Fruit fly (Drosophila melanogaster) whole organism, embryonic: ENCODE measurements around the gene Cwc25.

ENCODE experiments used
- Adf1 ChIP-seq: fragments of 200-800 bp; sonication (Bioruptor generic); IDR thresholded peaks from 2 replicates; pipeline ENCODE4 v1.3.6; 2022; ENCODE audit warnings: missing biosample characterization, missing genetic modification characterization
- Atf6 ChIP-seq: fragments of 200-800 bp; sonication (Bioruptor generic); IDR thresholded peaks from 2 replicates; pipeline ENCODE4 v1.3.6; 2022; ENCODE audit warnings: missing biosample characterization, missing genetic modification characterization
- B-H1 ChIP-seq: fragments of 200-800 bp; sonication (Bioruptor generic); IDR thresholded peaks from 3 replicates; pipeline ENCODE4 v1.3.6; 2022; ENCODE audit warnings: missing biosample characterization, missing genetic modification characterization
- Bteb2 ChIP-seq: fragments of 200-800 bp; sonication (Bioruptor generic); optimal IDR thresholded peaks from 2 replicates; lab custom pipeline; 2016; ENCODE audit warnings: missing biosample characterization, missing genetic modification characterization
- CG10147 ChIP-seq: fragments of 200-800 bp; sonication (Bioruptor generic); optimal IDR thresholded peaks from 2 replicates; lab custom pipeline; 2019; ENCODE audit warnings: missing biosample characterization, mild to moderate bottlenecking, missing genetic modification characterization, moderate library complexity
- CG10431 ChIP-seq: fragments of 200-800 bp; sonication (Bioruptor generic); optimal IDR thresholded peaks from 3 replicates; lab custom pipeline; 2018; ENCODE audit warnings: missing biosample characterization, mild to moderate bottlenecking, missing genetic modification characterization
- CG11504 ChIP-seq: fragments of 200-800 bp; sonication (Bioruptor generic); optimal IDR thresholded peaks from 3 replicates; lab custom pipeline; 2019; ENCODE audit warnings: missing biosample characterization, mild to moderate bottlenecking, missing genetic modification characterization, moderate library complexity
- CG11560 ChIP-seq: fragments of 200-800 bp; sonication (Bioruptor generic); IDR thresholded peaks from 3 replicates; pipeline ENCODE4 v1.3.6; 2022; ENCODE audit warnings: missing biosample characterization, missing genetic modification characterization
- CG13287 ChIP-seq: fragments of 200-800 bp; sonication (Bioruptor generic); IDR thresholded peaks from 2 replicates; pipeline ENCODE4 v1.3.6; 2022; ENCODE audit warnings: missing biosample characterization, missing genetic modification characterization; ENCODE audit not compliant: partially characterized antibody
- CG13775 ChIP-seq: fragments of 200-800 bp; sonication (Bioruptor generic); optimal IDR thresholded peaks from 3 replicates; lab custom pipeline; 2017; ENCODE audit warnings: missing biosample characterization, mild to moderate bottlenecking, missing genetic modification characterization
- CG1529 ChIP-seq: fragments of 200-800 bp; sonication (Bioruptor generic); optimal IDR thresholded peaks from 3 replicates; lab custom pipeline; 2018; ENCODE audit warnings: missing biosample characterization, missing genetic modification characterization
- CG15479 ChIP-seq: fragments of 200-800 bp; sonication (Bioruptor generic); optimal IDR thresholded peaks from 3 replicates; lab custom pipeline; 2019; ENCODE audit warnings: missing biosample characterization, mild to moderate bottlenecking, missing genetic modification characterization, moderate library complexity
- CG15696 ChIP-seq: fragments of 200-800 bp; sonication (Bioruptor generic); optimal IDR thresholded peaks from 2 replicates; lab custom pipeline; 2019; ENCODE audit warnings: missing biosample characterization, mild to moderate bottlenecking, missing genetic modification characterization, moderate library complexity
- CG1647 ChIP-seq: fragments of 200-800 bp; sonication (Bioruptor generic); optimal IDR thresholded peaks from 3 replicates; lab custom pipeline; 2016; ENCODE audit warnings: missing biosample characterization, missing genetic modification characterization
- CG16779 ChIP-seq: fragments of 200-800 bp; sonication (Bioruptor generic); IDR thresholded peaks from 2 replicates; pipeline ENCODE4 v1.3.6; 2022; ENCODE audit warnings: missing biosample characterization, missing genetic modification characterization
- CG2202 ChIP-seq: fragments of 200-800 bp; sonication (Bioruptor generic); optimal IDR thresholded peaks from 2 replicates; lab custom pipeline; 2018; ENCODE audit warnings: missing biosample characterization, mild to moderate bottlenecking, missing genetic modification characterization
- CG3163 ChIP-seq: fragments of 200-800 bp; sonication (Bioruptor generic); optimal IDR thresholded peaks from 3 replicates; lab custom pipeline; 2016; ENCODE audit warnings: missing biosample characterization, missing genetic modification characterization
- CG32532 ChIP-seq: fragments of 200-800 bp; sonication (Bioruptor generic); IDR thresholded peaks from 2 replicates; pipeline ENCODE4 v1.3.6; 2022; ENCODE audit warnings: missing biosample characterization, missing genetic modification characterization
- CG3281 ChIP-seq: fragments of 200-800 bp; sonication (Bioruptor generic); optimal IDR thresholded peaks from 3 replicates; lab custom pipeline; 2017; ENCODE audit warnings: missing biosample characterization, mild to moderate bottlenecking, missing genetic modification characterization
- CG4424 ChIP-seq: fragments of 200-800 bp; sonication (Bioruptor generic); optimal IDR thresholded peaks from 3 replicates; lab custom pipeline; 2016; ENCODE audit warnings: missing biosample characterization, missing genetic modification characterization
- CG9876 ChIP-seq: fragments of 200-800 bp; sonication (Bioruptor generic); optimal IDR thresholded peaks from 2 replicates; lab custom pipeline; 2016; ENCODE audit warnings: missing biosample characterization, missing genetic modification characterization
- CG9932 ChIP-seq: fragments of 200-800 bp; sonication (Bioruptor generic); IDR thresholded peaks from 2 replicates; pipeline ENCODE4 v1.3.6; 2022; ENCODE audit warnings: missing biosample characterization, missing genetic modification characterization
- CoRest ChIP-seq: fragments of 200-800 bp; sonication (Bioruptor generic); optimal IDR thresholded peaks from 3 replicates; lab custom pipeline; 2018; ENCODE audit warnings: missing biosample characterization, mild to moderate bottlenecking, missing genetic modification characterization, moderate library complexity
- D19B ChIP-seq: fragments of 200-800 bp; sonication (Bioruptor generic); optimal IDR thresholded peaks from 2 replicates; lab custom pipeline; 2017; ENCODE audit warnings: missing biosample characterization, mild to moderate bottlenecking, missing genetic modification characterization
- Dip2 ChIP-seq: fragments of 200-800 bp; sonication (Bioruptor generic); IDR thresholded peaks from 2 replicates; pipeline ENCODE4 v1.3.6; 2022; ENCODE audit warnings: missing biosample characterization, missing genetic modification characterization
- Doc2 ChIP-seq: fragments of 200-800 bp; sonication (Bioruptor generic); IDR thresholded peaks from 2 replicates; pipeline ENCODE4 v1.3.6; 2022; ENCODE audit warnings: missing biosample characterization, missing genetic modification characterization
- HLH4C ChIP-seq: fragments of 200-800 bp; sonication (Bioruptor generic); IDR thresholded peaks from 3 replicates; pipeline ENCODE4 v1.3.6; 2022; ENCODE audit warnings: missing biosample characterization, missing genetic modification characterization; ENCODE audit not compliant: partially characterized antibody
- Mad ChIP-seq: fragments of 200-800 bp; sonication (Bioruptor generic); optimal IDR thresholded peaks from 2 replicates; lab custom pipeline; 2016; ENCODE audit warnings: missing biosample characterization, missing genetic modification characterization
- NK7.1 ChIP-seq: fragments of 200-800 bp; sonication (Bioruptor generic); optimal IDR thresholded peaks from 3 replicates; lab custom pipeline; 2016; ENCODE audit warnings: missing biosample characterization, missing genetic modification characterization
- Optix ChIP-seq: fragments of 200-800 bp; sonication (Bioruptor generic); IDR thresholded peaks from 3 replicates; pipeline ENCODE4 v1.3.6; 2022; ENCODE audit warnings: missing biosample characterization, missing genetic modification characterization
- PHDP ChIP-seq: fragments of 200-800 bp; sonication (Bioruptor generic); optimal IDR thresholded peaks from 3 replicates; lab custom pipeline; 2018; ENCODE audit warnings: missing biosample characterization, mild to moderate bottlenecking, missing genetic modification characterization, moderate library complexity
- Rfx ChIP-seq: fragments of 200-800 bp; sonication (Bioruptor generic); IDR thresholded peaks from 2 replicates; pipeline ENCODE4 v1.3.6; 2022; ENCODE audit warnings: missing biosample characterization, missing genetic modification characterization
- Rx ChIP-seq: fragments of 200-800 bp; sonication (Bioruptor generic); IDR thresholded peaks from 2 replicates; pipeline ENCODE4 v1.3.6; 2022; ENCODE audit warnings: missing biosample characterization, missing genetic modification characterization
- Stat92E ChIP-seq, 3 experiments: fragments of >200 bp in 2 of 3; fragments of 200-800 bp in 1 of 3; sonication (Bioruptor generic) in 1 of 3; optimal IDR thresholded peaks; 2 replicates each; lab custom pipeline; 2017 to 2019; ENCODE audit warnings: missing biosample characterization in 3 of 3, missing genetic modification characterization in 3 of 3, mild to moderate bottlenecking in 1 of 3, moderate library complexity in 1 of 3
- Tbp ChIP-seq: fragments of >200 bp; optimal IDR thresholded peaks from 2 replicates; lab custom pipeline; 2018; ENCODE audit warnings: missing biosample characterization, missing genetic modification characterization
- Vsx1 ChIP-seq: fragments of 200-800 bp; sonication (Bioruptor generic); optimal IDR thresholded peaks from 2 replicates; lab custom pipeline; 2017; ENCODE audit warnings: missing biosample characterization, mild to moderate bottlenecking, missing genetic modification characterization, missing genetic modification reagents
- ase ChIP-seq: fragments of 200-800 bp; sonication (Bioruptor generic); IDR thresholded peaks from 3 replicates; pipeline ENCODE4 v1.3.6; 2022; ENCODE audit warnings: missing biosample characterization, missing genetic modification characterization
- ash1 ChIP-seq: fragments of 200-800 bp; sonication (Bioruptor generic); optimal IDR thresholded peaks from 2 replicates; lab custom pipeline; 2018; ENCODE audit warnings: missing biosample characterization, mild to moderate bottlenecking, missing genetic modification characterization
- br ChIP-seq: fragments of >200 bp; optimal IDR thresholded peaks from 2 replicates; lab custom pipeline; 2017
- bsh ChIP-seq, 2 experiments: fragments of 200-800 bp; sonication (Bioruptor generic); optimal IDR thresholded peaks; 2 replicates each; lab custom pipeline; 2017 to 2018; ENCODE audit warnings: mild to moderate bottlenecking in 2 of 2, missing biosample characterization in 2 of 2, missing genetic modification characterization in 2 of 2, moderate library complexity in 1 of 2
- dimm ChIP-seq: fragments of 200-800 bp; sonication (Bioruptor generic); IDR thresholded peaks from 2 replicates; pipeline ENCODE4 v1.3.6; 2022; ENCODE audit warnings: missing biosample characterization, missing genetic modification characterization
- fru ChIP-seq: fragments of >200 bp; optimal IDR thresholded peaks from 2 replicates; lab custom pipeline; 2017
- gsb ChIP-seq: fragments of 200-800 bp; sonication (Bioruptor generic); IDR thresholded peaks from 2 replicates; pipeline ENCODE4 v1.3.6; 2022; ENCODE audit warnings: missing biosample characterization, missing genetic modification characterization
- gsb-n ChIP-seq: fragments of 200-800 bp; sonication (Bioruptor generic); optimal IDR thresholded peaks from 3 replicates; lab custom pipeline; 2018; ENCODE audit warnings: missing biosample characterization, mild to moderate bottlenecking, missing genetic modification characterization
- her ChIP-seq: fragments of 200-800 bp; sonication (Bioruptor generic); optimal IDR thresholded peaks from 2 replicates; lab custom pipeline; 2016; ENCODE audit warnings: missing biosample characterization, missing genetic modification characterization
- mirr ChIP-seq: fragments of 200-800 bp; sonication (Bioruptor generic); optimal IDR thresholded peaks from 3 replicates; lab custom pipeline; 2018; ENCODE audit warnings: missing biosample characterization, mild to moderate bottlenecking, missing genetic modification characterization
- phol ChIP-seq: fragments of 200-800 bp; sonication (Bioruptor generic); optimal IDR thresholded peaks from 3 replicates; lab custom pipeline; 2018; ENCODE audit warnings: missing biosample characterization, mild to moderate bottlenecking, missing genetic modification characterization, moderate library complexity
- sens-2 ChIP-seq: fragments of 200-800 bp; sonication (Bioruptor generic); IDR thresholded peaks from 2 replicates; pipeline ENCODE4 v1.3.6; 2022; ENCODE audit warnings: missing biosample characterization, missing genetic modification characterization
- sug ChIP-seq: fragments of 200-800 bp; optimal IDR thresholded peaks from 2 replicates; lab custom pipeline; 2019; ENCODE audit warnings: missing biosample characterization, mild to moderate bottlenecking, missing genetic modification characterization, moderate library complexity
- unpg ChIP-seq: fragments of 200-800 bp; sonication (Bioruptor generic); optimal IDR thresholded peaks from 3 replicates; lab custom pipeline; 2018; ENCODE audit warnings: missing biosample characterization, mild to moderate bottlenecking, missing genetic modification characterization, moderate library complexity
- vnd ChIP-seq: fragments of 200-800 bp; sonication (Bioruptor generic); IDR thresholded peaks from 3 replicates; pipeline ENCODE4 v1.3.6; 2022; ENCODE audit warnings: missing biosample characterization, missing genetic modification characterization; ENCODE audit not compliant: partially characterized antibody

Cwc25 gene

dm6 chr2L:2769476-2770185 is 24.7 kb downstream of the Cwc25 start, which contains the start of the genes colt and HINT1 (continued):
- TF ChIP-seq Stat92E (GFP tag; optimal IDR thresholded peaks at IDR 0.05; lab: Kevin White, UChicago), result peak in 1 of 3 experiments; percentile 25
- no peak for TF ChIP-seq unpg
- TF ChIP-seq CoRest (tag; lab: Kevin White, UChicago), result peak; percentile 47
- TF ChIP-seq NK7.1 (GFP tag; lab: Kevin White, UChicago), result no peak
- TF ChIP-seq CG9876, result no peak
- TF ChIP-seq CG1647 (GFP tag; lab: Kevin White, UChicago), result no peak
- no peak for TF ChIP-seq vnd (GFP tag; lab: Robert Waterston, UW)
- TF ChIP-seq Bteb2 (GFP tag; lab: Kevin White, UChicago), result no peak
- no peak for TF ChIP-seq CG2202 (tag; lab: Kevin White, UChicago)
- TF ChIP-seq mirr (GFP tag; lab: Kevin White, UChicago), result peak; percentile 41
- TF ChIP-seq CG3281 (GFP tag; lab: Kevin White, UChicago), result peak; percentile 43
- no peak for TF ChIP-seq CG16779
- no peak for TF ChIP-seq D19B (GFP tag; lab: Kevin White, UChicago)
- TF ChIP-seq CG32532 (GFP tag; lab: Robert Waterston, UW), result peak; percentile 48; the same call in 1 of the 2 replicates
- peak; percentile 1 for TF ChIP-seq CG10147
- TF ChIP-seq CG10431 (GFP tag; lab: Kevin White, UChicago), result peak; percentile 22
- TF ChIP-seq Atf6 (GFP tag; lab: Robert Waterston, UW), result no peak
- no peak for TF ChIP-seq ase (GFP tag; lab: Robert Waterston, UW)
- TF ChIP-seq phol (tag; lab: Kevin White, UChicago), result peak; percentile 34
- TF ChIP-seq CG4424 (GFP tag; lab: Kevin White, UChicago), result peak; percentile 32
- TF ChIP-seq B-H1 (GFP tag; lab: Robert Waterston, UW), result no peak
- TF ChIP-seq Adf1 (GFP tag; lab: Robert Waterston, UW), result no peak
- peak; percentile 50 for TF ChIP-seq CG11504
- no peak for TF ChIP-seq Dip2 (GFP tag; lab: Robert Waterston, UW)
- TF ChIP-seq br (lab: Kevin White, UChicago), result no peak
- TF ChIP-seq CG3163 (GFP tag; lab: Kevin White, UChicago), result no peak
- TF ChIP-seq dimm, result no peak
- TF ChIP-seq fru, result no peak
- TF ChIP-seq CG9932 (GFP tag; lab: Robert Waterston, UW), result peak; percentile 33; the same call in 1 of the 2 replicates
- TF ChIP-seq Doc2 (GFP tag; lab: Robert Waterston, UW), result no peak
- TF ChIP-seq Rfx (GFP tag; lab: Robert Waterston, UW), result peak; percentile 37; the same call in 1 of the 2 replicates
- no peak for TF ChIP-seq gsb (GFP tag; lab: Robert Waterston, UW)
- TF ChIP-seq CG15696 (tag; lab: Kevin White, UChicago), result no peak
- no peak for TF ChIP-seq ash1 (GFP tag; lab: Kevin White, UChicago)
- TF ChIP-seq Mad (GFP tag; lab: Kevin White, UChicago), result no peak
- TF ChIP-seq CG13287 (GFP tag; lab: Robert Waterston, UW), result peak; percentile 61; the same call in 1 of the 2 replicates
- no peak for TF ChIP-seq CG13775 (GFP tag; lab: Kevin White, UChicago)
- TF ChIP-seq PHDP (tag; lab: Kevin White, UChicago), result peak; percentile 17
- TF ChIP-seq CG11560 (tag; lab: Robert Waterston, UW), result no peak
- peak; percentile 59 for TF ChIP-seq Vsx1
- TF ChIP-seq HLH4C, result no peak
- TF ChIP-seq her (GFP tag; lab: Kevin White, UChicago), result peak; percentile 99
- no peak for TF ChIP-seq sens-2 (GFP tag; lab: Robert Waterston, UW)
- TF ChIP-seq CG1529 (GFP tag; lab: Kevin White, UChicago), result no peak
- peak; percentile 28 for TF ChIP-seq gsb-n (tag; lab: Kevin White, UChicago)
- peak; percentile 41 for TF ChIP-seq sug (tag; lab: Kevin White, UChicago)
- TF ChIP-seq CG15479 (GFP tag; lab: Kevin White, UChicago), result peak; percentile 20
- TF ChIP-seq Rx (GFP tag; lab: Robert Waterston, UW), result no peak
- no peak for TF ChIP-seq Optix
- TF ChIP-seq Tbp (GFP tag; lab: Kevin White, UChicago), result no peak
- peak in 1 of 2 experiments; percentile 92 for TF ChIP-seq bsh (GFP tag; optimal IDR thresholded peaks at IDR 0.05; lab: Kevin White, UChicago)
